Worm (Caenorhabditis elegans): Measurements from ENCODE around the gene T05D4.5.

- no peak for TF ChIP-seq M03D4.4 (tag; optimal IDR thresholded peaks at IDR 0.05)
- no peak for TF ChIP-seq ceh-39 (tag; optimal IDR thresholded peaks at IDR 0.05)
- no peak for TF ChIP-seq ztf-11 (tag; optimal IDR thresholded peaks at IDR 0.05)
- no peak for TF ChIP-seq ces-1 (GFP tag; optimal IDR thresholded peaks at IDR 0.05)
Measured at ce11 chrIII:13563000-13563522, 17.6 kb upstream of the T05D4.5 start, which contains the start of gene T05D4.2.
